Fruit fly (Drosophila melanogaster) whole organism, pupa: Measurements from ENCODE around the gene foi.

Experiments used
- CG10348 ChIP-seq: fragments of 200-800 bp; sonication (Bioruptor generic); IDR thresholded peaks from 2 replicates; pipeline ENCODE4 v1.3.6; 2022; ENCODE audit warnings: missing biosample characterization, missing genetic modification characterization
- CG15710 ChIP-seq: fragments of 200-800 bp; sonication (Bioruptor generic); optimal IDR thresholded peaks from 2 replicates; lab custom pipeline; 2018; ENCODE audit warnings: missing biosample characterization, mild to moderate bottlenecking, missing genetic modification characterization, moderate library complexity
- CG4496 ChIP-seq: fragments of 200-800 bp; sonication (Bioruptor generic); IDR thresholded peaks from 3 replicates; pipeline ENCODE4 v1.3.6; 2022; ENCODE audit warnings: missing biosample characterization, missing genetic modification characterization
- CG8159 ChIP-seq: fragments of 200-800 bp; sonication (Bioruptor generic); optimal IDR thresholded peaks from 3 replicates; lab custom pipeline; 2018; ENCODE audit warnings: missing biosample characterization, mild to moderate bottlenecking, missing genetic modification characterization, moderate library complexity
- Pif1B ChIP-seq: fragments of 200-800 bp; sonication (Bioruptor generic); optimal IDR thresholded peaks from 3 replicates; lab custom pipeline; 2016; ENCODE audit warnings: missing biosample characterization, missing genetic modification characterization
- gl ChIP-seq: fragments of 200-800 bp; sonication (Bioruptor generic); optimal IDR thresholded peaks from 2 replicates; lab custom pipeline; 2018; ENCODE audit warnings: missing biosample characterization, mild to moderate bottlenecking, missing genetic modification characterization
- rn ChIP-seq: fragments of 200-800 bp; sonication (Bioruptor generic); IDR thresholded peaks from 2 replicates; pipeline ENCODE4 v1.3.6; 2022; ENCODE audit warnings: missing biosample characterization, missing genetic modification characterization

dm6 chr3L:8520252-8520651 lies 4.8 kb upstream of the foi start, which contains the start of gene se:
- TF ChIP-seq CG4496 (no peak), CG10348 (GFP tag; lab: Robert Waterston, UW) (no peak), rn (GFP tag; lab: Robert Waterston, UW) (no peak), CG15710 (no peak), CG8159 (tag; lab: Kevin White, UChicago) (no peak), gl (tag; lab: Kevin White, UChicago) (no peak), Pif1B (no peak)
